Fruit fly (Drosophila melanogaster) whole organism, pupa: ENCODE data around the gene CG18731.

Experiments used
- CG13204 ChIP-seq: fragments of 200-800 bp; sonication (Bioruptor generic); optimal IDR thresholded peaks from 2 replicates; lab custom pipeline; 2018; ENCODE audit warnings: missing biosample characterization, mild to moderate bottlenecking, missing genetic modification characterization, moderate library complexity
- CG15710 ChIP-seq: fragments of 200-800 bp; sonication (Bioruptor generic); optimal IDR thresholded peaks from 2 replicates; lab custom pipeline; 2018; ENCODE audit warnings: missing biosample characterization, mild to moderate bottlenecking, missing genetic modification characterization, moderate library complexity
- CG32121 ChIP-seq: fragments of 200-800 bp; sonication (Bioruptor generic); IDR thresholded peaks from 2 replicates; pipeline ENCODE4 v1.3.6; 2022; ENCODE audit warnings: missing biosample characterization, missing genetic modification characterization
- CG4496 ChIP-seq: fragments of 200-800 bp; sonication (Bioruptor generic); IDR thresholded peaks from 3 replicates; pipeline ENCODE4 v1.3.6; 2022; ENCODE audit warnings: missing biosample characterization, missing genetic modification characterization
- CG8301 ChIP-seq: fragments of 200-800 bp; sonication (Bioruptor generic); optimal IDR thresholded peaks from 2 replicates; lab custom pipeline; 2018; ENCODE audit warnings: missing biosample characterization, mild to moderate bottlenecking, missing genetic modification characterization
- D1 ChIP-seq: fragments of 200-800 bp; sonication (Bioruptor generic); optimal IDR thresholded peaks from 2 replicates; lab custom pipeline; 2018; ENCODE audit warnings: missing biosample characterization, mild to moderate bottlenecking, missing genetic modification characterization, moderate library complexity
- EcR ChIP-seq: fragments of 200-800 bp; sonication (Bioruptor generic); optimal IDR thresholded peaks from 3 replicates; lab custom pipeline; 2019; ENCODE audit warnings: missing biosample characterization, missing genetic modification characterization, mild to moderate bottlenecking, moderate library complexity, missing genetic modification reagents
- Pif1B ChIP-seq: fragments of 200-800 bp; sonication (Bioruptor generic); optimal IDR thresholded peaks from 3 replicates; lab custom pipeline; 2016; ENCODE audit warnings: missing biosample characterization, missing genetic modification characterization

- TF ChIP-seq CG8301 (tag; lab: Kevin White, UChicago) (no peak), Pif1B (GFP tag; lab: Kevin White, UChicago) (no peak), CG13204 (GFP tag; lab: Kevin White, UChicago) (peak; percentile 11), CG32121 (GFP tag; lab: Robert Waterston, UW) (no peak), CG4496 (GFP tag; lab: Robert Waterston, UW) (no peak), EcR (GFP tag; lab: Kevin White, UChicago) (peak; percentile 95), CG15710 (no peak), D1 (tag; lab: Kevin White, UChicago) (no peak)
These were observed 39.6 kb downstream of the CG18731 start for dm6 chr3R:29764249-29765042.
